Worm (Caenorhabditis elegans) whole organism, L4 larva: ENCODE measurements around the gene decr-1.1.

Source experiments
- ama-1 ChIP-seq: fragments of 150-350 bp; optimal IDR thresholded peaks from 2 replicates; lab custom pipeline; 2014; ENCODE audit warnings: inconsistent platforms, mixed read lengths
- daf-8 ChIP-seq: fragments of 200-800 bp; sonication (Bioruptor generic); IDR thresholded peaks from 2 replicates; pipeline ENCODE4 v1.3.6; 2022; ENCODE audit warnings: missing genetic modification characterization, missing compliant biosample characterization
- lin-13 ChIP-seq: fragments of 150-350 bp; optimal IDR thresholded peaks from 2 replicates; lab custom pipeline; 2014; ENCODE audit warnings: missing biosample characterization, missing genetic modification reagents, missing genetic modification characterization
- lir-3 ChIP-seq: sonication (generic microtip); optimal IDR thresholded peaks from 2 replicates; lab custom pipeline; 2016; ENCODE audit warnings: mild to moderate bottlenecking, missing genetic modification characterization, missing compliant biosample characterization
- nhr-25 ChIP-seq: sonication (generic microtip); optimal IDR thresholded peaks from 2 replicates; lab custom pipeline; 2017; ENCODE audit warnings: missing genetic modification characterization, mild to moderate bottlenecking, missing compliant biosample characterization, antibody characterized with exemption, moderate library complexity, borderline replicate concordance; ENCODE audit not compliant: insufficient read depth
- nhr-76 ChIP-seq: fragments of 150-350 bp; optimal IDR thresholded peaks from 2 replicates; lab custom pipeline; 2014; ENCODE audit warnings: missing biosample characterization, missing genetic modification characterization
- unc-39 ChIP-seq: sonication (generic microtip); optimal IDR thresholded peaks from 2 replicates; lab custom pipeline; 2017; ENCODE audit warnings: missing biosample characterization, missing genetic modification characterization

DNA sequence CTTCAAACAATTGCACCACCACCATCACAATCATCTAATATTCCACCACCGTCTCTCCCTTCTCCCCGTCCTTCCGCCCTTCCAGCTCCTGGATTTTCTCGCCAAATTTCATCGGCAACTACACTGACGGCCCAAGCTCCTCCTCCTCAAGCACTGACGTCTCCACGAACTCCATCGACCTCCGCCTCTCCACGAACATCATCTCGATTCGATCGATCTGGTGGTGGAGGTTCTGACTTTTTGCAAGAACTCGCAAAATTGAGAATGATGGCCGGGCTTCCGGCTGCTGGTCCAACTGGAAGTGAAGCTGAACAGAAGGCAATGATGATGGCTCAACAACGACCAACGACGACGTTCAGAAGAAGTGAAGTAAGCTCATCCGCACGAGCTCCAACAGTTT, 11.8 kb downstream of the decr-1.1 start:
- TF ChIP-seq nhr-25: no peak
- TF ChIP-seq nhr-76 (tag; lab: Kevin White, UChicago): no peak
- TF ChIP-seq lin-13 (GFP tag; lab: Kevin White, UChicago): no peak
- no peak for TF ChIP-seq daf-8 (GFP tag; lab: Robert Waterston, UW)
- no peak for TF ChIP-seq lir-3 (tag; lab: Kevin White, UChicago)
- no peak for TF ChIP-seq unc-39 (tag; lab: Kevin White, UChicago)
- TF ChIP-seq ama-1 (lab: Kevin White, UChicago): no peak
